Worm (Caenorhabditis elegans) whole organism, L4 larva: ENCODE data around the gene snf-9.

Experiments
- R02D3.7 ChIP-seq: fragments of 150-350 bp; sonication (generic microtip); optimal IDR thresholded peaks from 3 replicates; lab custom pipeline; 2014; ENCODE audit warnings: missing biosample characterization, missing genetic modification characterization
- nhr-11 ChIP-seq: fragments of 150-350 bp; optimal IDR thresholded peaks from 2 replicates; lab custom pipeline; 2014; ENCODE audit warnings: missing biosample characterization, missing genetic modification characterization
- zag-1 ChIP-seq: fragments of 150-350 bp; optimal IDR thresholded peaks from 2 replicates; lab custom pipeline; 2014; ENCODE audit warnings: missing biosample characterization, missing genetic modification characterization

DNA sequence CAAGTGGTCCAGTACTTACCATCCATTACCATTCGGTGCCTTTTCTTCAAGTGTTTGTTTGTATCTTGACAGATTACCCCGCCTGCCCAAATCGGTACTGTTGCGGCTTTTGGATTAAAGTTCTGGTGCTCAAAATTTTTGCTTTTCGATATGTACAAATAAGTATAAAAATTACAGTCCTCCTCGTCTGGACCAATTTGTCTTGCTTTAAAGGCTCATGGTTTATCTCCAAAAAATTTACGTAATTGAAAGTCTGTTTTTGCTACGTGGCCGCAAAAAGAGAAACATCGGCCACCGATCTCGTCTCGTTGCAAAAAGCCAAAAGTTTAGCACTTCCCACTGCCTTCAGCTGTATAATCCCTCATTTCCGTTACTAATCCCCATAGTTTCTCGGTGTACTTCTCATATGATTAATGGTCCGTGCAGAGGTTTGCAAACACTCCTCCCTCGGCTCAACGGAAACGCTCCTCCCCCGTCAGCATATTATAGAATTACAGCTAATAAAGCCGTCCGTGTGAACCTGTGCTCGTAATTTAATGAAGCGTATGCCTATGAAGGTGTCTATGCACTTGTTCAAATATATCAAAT is 44.5 kb upstream of the snf-9 start:
- no peak for TF ChIP-seq R02D3.7 (tag; lab: Kevin White, UChicago)
- no peak for TF ChIP-seq zag-1 (tag; lab: Kevin White, UChicago)
- no peak for TF ChIP-seq nhr-11
